Worm (Caenorhabditis elegans): ENCODE results near the gene Y113G7A.22.

Y113G7A.22 gene

ce11 chrV:20164059-20164892 lies 29.1 kb upstream of the Y113G7A.22 start, which contains the start of gene F19B2.5 (continued):
- TF ChIP-seq nhr-80 (tag; optimal IDR thresholded peaks at IDR 0.05) (peak; percentile 44), cebp-2 (GFP tag; IDR thresholded peaks at IDR 0.05) (no peak), sea-2 (GFP tag; IDR thresholded peaks at IDR 0.05) (0 out of 2 replicates have a peak, but pooled peaks have one; percentile 19), atf-7 (tag; optimal IDR thresholded peaks at IDR 0.05) (peak; percentile 95), sdz-38 (tag; optimal IDR thresholded peaks at IDR 0.05) (no peak), cebp-1 (GFP tag; IDR thresholded peaks at IDR 0.05) (no peak), cebp-1 (tag; optimal IDR thresholded peaks at IDR 0.05) (peak; percentile 50), nfya-2 (GFP tag; IDR thresholded peaks at IDR 0.05) (no peak), ama-1 (optimal IDR thresholded peaks at IDR 0.05) (peak; percentile 71), ama-1 (GFP tag; optimal IDR thresholded peaks at IDR 0.05) (no peak), attf-6 (GFP tag; IDR thresholded peaks at IDR 0.05) (no peak), C06A6.2 (GFP tag; conservative IDR thresholded peaks at IDR 0.05) (no peak), F55B11.4 (tag; optimal IDR thresholded peaks at IDR 0.05; ENCODE audit: borderline replicate concordance, insufficient read depth) (no peak), unc-62 (GFP tag; optimal IDR thresholded peaks at IDR 0.05) (peak; percentile 61), mel-28 (tag; optimal IDR thresholded peaks at IDR 0.05; ENCODE audit: borderline replicate concordance) (no peak), hlh-12 (tag; optimal IDR thresholded peaks at IDR 0.05) (no peak), madf-3 (GFP tag; IDR thresholded peaks at IDR 0.05) (no peak), let-607 (tag; optimal IDR thresholded peaks at IDR 0.05) (peak; percentile 83 to 95), nfyb-1 (GFP tag; IDR thresholded peaks at IDR 0.05) (peak; percentile 83; the same call in 1 of the 2 replicates), ceh-27 (GFP tag; optimal IDR thresholded peaks at IDR 0.05) (no peak), mes-4 (tag; optimal IDR thresholded peaks at IDR 0.05) (no peak), unc-130 (GFP tag; optimal IDR thresholded peaks at IDR 0.05) (no peak), repo-1 (tag; optimal IDR thresholded peaks at IDR 0.05) (peak; percentile 0), akir-1 (GFP tag; optimal IDR thresholded peaks at IDR 0.05) (peak; percentile 51), chd-7 (tag; optimal IDR thresholded peaks at IDR 0.05) (peak; percentile 80), pha-4 (tag; optimal IDR thresholded peaks at IDR 0.05) (peak; percentile 66), ceh-58 (GFP tag; IDR thresholded peaks at IDR 0.05) (no peak), madf-10 (tag; optimal IDR thresholded peaks at IDR 0.05) (peak; percentile 70)

- TF ChIP-seq dox-1 (GFP tag; IDR thresholded peaks at IDR 0.05) (peak; percentile 42; the same call in 1 of the 2 replicates), Y53G8AR.9 (GFP tag; conservative IDR thresholded peaks at IDR 0.05) (peak; percentile 87), hmg-20 (GFP tag; IDR thresholded peaks at IDR 0.05) (0 out of 2 replicates have a peak, but pooled peaks have one; percentile 7), ceh-40 (GFP tag; IDR thresholded peaks at IDR 0.05) (0 out of 2 replicates have a peak, but pooled peaks have one; percentile 11), B0336.3 (GFP tag; IDR thresholded peaks at IDR 0.05) (peak; percentile 6; the same call in 1 of the 2 replicates), C06A6.2 (GFP tag; conservative IDR thresholded peaks at IDR 0.05) (peak; percentile 41; the same call in 1 of the 2 replicates), nhr-80 (tag; optimal IDR thresholded peaks at IDR 0.05) (no peak), Y56A3A.18 (GFP tag; IDR thresholded peaks at IDR 0.05) (peak; percentile 7; the same call in 1 of the 2 replicates), mel-28 (tag; optimal IDR thresholded peaks at IDR 0.05; ENCODE audit: borderline replicate concordance) (no peak), madf-3 (GFP tag; IDR thresholded peaks at IDR 0.05) (no peak), ztf-28 (GFP tag; IDR thresholded peaks at IDR 0.05) (no peak), zim-3 (tag; optimal IDR thresholded peaks at IDR 0.05) (peak; percentile 8), K11D2.4 (GFP tag; IDR thresholded peaks at IDR 0.05) (0 out of 2 replicates have a peak, but pooled peaks have one; percentile 36), ceh-79 (tag; optimal IDR thresholded peaks at IDR 0.05) (no peak), nhr-120 (GFP tag; IDR thresholded peaks at IDR 0.05) (no peak), hmg-1.2 (GFP tag; IDR thresholded peaks at IDR 0.05) (no peak), ama-1 (optimal IDR thresholded peaks at IDR 0.05) (peak; percentile 76), ama-1 (GFP tag; optimal IDR thresholded peaks at IDR 0.05) (no peak), Y95B8A.8 (GFP tag; IDR thresholded peaks at IDR 0.05) (peak; percentile 69), ekl-4 (GFP tag; IDR thresholded peaks at IDR 0.05) (0 out of 2 replicates have a peak, but pooled peaks have one; percentile 20)
Observed at ce11 chrV:20163105-20163449, 27.9 kb upstream of the Y113G7A.22 start.

All from whole organism, young adult.